Worm (Caenorhabditis elegans) whole organism, mixed stage, embryonic: ENCODE results near the gene C45G9.5.

Source experiments
- blmp-1 ChIP-seq: fragments of 150-350 bp; optimal IDR thresholded peaks from 2 replicates; lab custom pipeline; 2014; ENCODE audit warnings: missing biosample characterization, missing genetic modification characterization
- ceh-39 ChIP-seq: fragments of 150-350 bp; optimal IDR thresholded peaks from 2 replicates; lab custom pipeline; 2014; ENCODE audit warnings: missing biosample characterization, missing genetic modification characterization
- elt-1 ChIP-seq: sonication (generic microtip); optimal IDR thresholded peaks from 2 replicates; lab custom pipeline; 2017; ENCODE audit warnings: missing genetic modification characterization, mild to moderate bottlenecking, missing compliant biosample characterization, antibody characterized with exemption, moderate library complexity, borderline replicate concordance; ENCODE audit not compliant: insufficient read depth
- lin-13 ChIP-seq: fragments of 150-350 bp; optimal IDR thresholded peaks from 2 replicates; lab custom pipeline; 2014; ENCODE audit warnings: missing biosample characterization, missing genetic modification characterization
- lsy-2 ChIP-seq: fragments of 150-350 bp; optimal IDR thresholded peaks from 2 replicates; lab custom pipeline; 2014; ENCODE audit warnings: missing biosample characterization, missing genetic modification characterization
- snpc-4 ChIP-seq: fragments of 150-350 bp; optimal IDR thresholded peaks from 2 replicates; lab custom pipeline; 2014; ENCODE audit warnings: missing biosample characterization, missing genetic modification characterization
- sptf-1 ChIP-seq: sonication (generic microtip); optimal IDR thresholded peaks from 2 replicates; lab custom pipeline; 2017; ENCODE audit warnings: mild to moderate bottlenecking, missing genetic modification characterization, moderate library complexity, missing compliant biosample characterization

- TF ChIP-seq snpc-4 (tag; lab: Kevin White, UChicago) = no peak
- no peak for TF ChIP-seq elt-1 (tag; lab: Kevin White, UChicago)
- no peak for TF ChIP-seq lsy-2 (tag; lab: Kevin White, UChicago)
- TF ChIP-seq lin-13 (tag; lab: Kevin White, UChicago) = no peak
- no peak for TF ChIP-seq blmp-1 (tag; lab: Kevin White, UChicago)
- TF ChIP-seq sptf-1 (tag; lab: Kevin White, UChicago) = no peak
- TF ChIP-seq ceh-39 (tag; lab: Kevin White, UChicago) = no peak
These were observed 46.6 kb downstream of the C45G9.5 start, which contains the start of gene F54D8.10 for ce11 chrIII:5094506-5094905.
